Fruit fly (Drosophila melanogaster) whole organism, embryonic: ENCODE results near the gene CG14961.

Source experiments
- Ada2b ChIP-seq: fragments of 200-800 bp; sonication (Bioruptor generic); IDR thresholded peaks from 2 replicates; pipeline ENCODE4 v1.3.6; 2022; ENCODE audit warnings: missing biosample characterization, missing genetic modification characterization
- Adf1 ChIP-seq: fragments of 200-800 bp; sonication (Bioruptor generic); IDR thresholded peaks from 2 replicates; pipeline ENCODE4 v1.3.6; 2022; ENCODE audit warnings: missing biosample characterization, missing genetic modification characterization
- CG10147 ChIP-seq: fragments of 200-800 bp; sonication (Bioruptor generic); optimal IDR thresholded peaks from 2 replicates; lab custom pipeline; 2019; ENCODE audit warnings: missing biosample characterization, mild to moderate bottlenecking, missing genetic modification characterization, moderate library complexity
- CG11456 ChIP-seq: fragments of 200-800 bp; sonication (Bioruptor generic); IDR thresholded peaks from 3 replicates; pipeline ENCODE4 v1.3.6; 2022; ENCODE audit warnings: missing biosample characterization, missing genetic modification characterization
- CG11695 ChIP-seq: fragments of 200-800 bp; sonication (Bioruptor generic); IDR thresholded peaks from 3 replicates; pipeline ENCODE4 v1.3.6; 2022; ENCODE audit warnings: missing biosample characterization, missing genetic modification characterization
- CG12219 ChIP-seq: fragments of 200-800 bp; sonication (Bioruptor generic); optimal IDR thresholded peaks from 3 replicates; lab custom pipeline; 2018; ENCODE audit warnings: missing biosample characterization, mild to moderate bottlenecking, missing genetic modification characterization
- CG13296 ChIP-seq: fragments of 200-800 bp; sonication (Bioruptor generic); optimal IDR thresholded peaks from 3 replicates; lab custom pipeline; 2018; ENCODE audit warnings: missing biosample characterization, mild to moderate bottlenecking, missing genetic modification characterization
- CG13424 ChIP-seq: fragments of 200-800 bp; sonication (Bioruptor generic); optimal IDR thresholded peaks from 2 replicates; lab custom pipeline; 2019; ENCODE audit warnings: missing biosample characterization, mild to moderate bottlenecking, missing genetic modification characterization, moderate library complexity
- CG16863 ChIP-seq: fragments of 200-800 bp; sonication (Bioruptor generic); optimal IDR thresholded peaks from 3 replicates; lab custom pipeline; 2016; ENCODE audit warnings: missing biosample characterization, missing genetic modification characterization
- CG17186 ChIP-seq: fragments of 200-800 bp; sonication (Bioruptor generic); optimal IDR thresholded peaks from 3 replicates; lab custom pipeline; 2017; ENCODE audit warnings: missing biosample characterization, missing genetic modification reagents, missing genetic modification characterization
- CG17359 ChIP-seq: fragments of 200-800 bp; sonication (Bioruptor generic); optimal IDR thresholded peaks from 3 replicates; lab custom pipeline; 2018; ENCODE audit warnings: missing biosample characterization, mild to moderate bottlenecking, missing genetic modification characterization, moderate library complexity
- CG43689 ChIP-seq: fragments of 200-800 bp; sonication (Bioruptor generic); IDR thresholded peaks from 2 replicates; pipeline ENCODE4 v1.3.6; 2022; ENCODE audit warnings: missing biosample characterization, missing genetic modification characterization
- CG5180 ChIP-seq: fragments of 200-800 bp; sonication (Bioruptor generic); optimal IDR thresholded peaks from 3 replicates; lab custom pipeline; 2017; ENCODE audit warnings: missing biosample characterization, missing genetic modification characterization, mild to moderate bottlenecking, moderate library complexity, missing genetic modification reagents
- CG6175 ChIP-seq: fragments of 200-800 bp; sonication (Bioruptor generic); IDR thresholded peaks from 3 replicates; pipeline ENCODE4 v1.3.6; 2022; ENCODE audit warnings: missing biosample characterization, missing genetic modification characterization
- CG7928 ChIP-seq: fragments of 200-800 bp; sonication (Bioruptor generic); optimal IDR thresholded peaks from 2 replicates; lab custom pipeline; 2017; ENCODE audit warnings: missing biosample characterization, mild to moderate bottlenecking, missing genetic modification characterization
- CG8290 ChIP-seq, 3 experiments: fragments of 200-800 bp; sonication (Bioruptor generic); optimal IDR thresholded peaks; 2 replicates each; lab custom pipeline; 2016 to 2019; ENCODE audit warnings: missing biosample characterization in 3 of 3, missing genetic modification characterization in 3 of 3, mild to moderate bottlenecking in 2 of 3, moderate library complexity in 1 of 3
- E2f1 ChIP-seq: fragments of 200-800 bp; sonication (Bioruptor generic); IDR thresholded peaks from 2 replicates; pipeline ENCODE4 v1.3.6; 2022; ENCODE audit warnings: missing biosample characterization, missing genetic modification characterization
- HLH3B ChIP-seq: fragments of 200-800 bp; sonication (Bioruptor generic); IDR thresholded peaks from 2 replicates; pipeline ENCODE4 v1.3.6; 2022; ENCODE audit warnings: missing biosample characterization, missing genetic modification characterization
- HmgZ ChIP-seq: fragments of 200-800 bp; sonication (Bioruptor generic); optimal IDR thresholded peaks from 2 replicates; lab custom pipeline; 2018; ENCODE audit warnings: missing biosample characterization, mild to moderate bottlenecking, missing genetic modification characterization
- Hmr ChIP-seq: fragments of 200-800 bp; sonication (Bioruptor generic); optimal IDR thresholded peaks from 3 replicates; lab custom pipeline; 2017; ENCODE audit warnings: mild to moderate bottlenecking, missing biosample characterization, missing genetic modification reagents, missing genetic modification characterization
- Med ChIP-seq: fragments of 200-800 bp; sonication (Bioruptor generic); peaks from one replicate; lab custom pipeline; 2016; ENCODE audit warnings: missing biosample characterization, missing genetic modification characterization, mild to moderate bottlenecking, inconsistent platforms, moderate library complexity
- Ptx1 ChIP-seq: fragments of 200-800 bp; sonication (Bioruptor generic); IDR thresholded peaks from 2 replicates; pipeline ENCODE4 v1.3.6; 2022; ENCODE audit warnings: missing biosample characterization, missing genetic modification characterization
- Ravus ChIP-seq: fragments of 200-800 bp; sonication (Bioruptor generic); IDR thresholded peaks from 2 replicates; pipeline ENCODE4 v1.3.6; 2022; ENCODE audit warnings: missing biosample characterization, missing genetic modification characterization
- Six4 ChIP-seq: fragments of 200-800 bp; sonication (Bioruptor generic); optimal IDR thresholded peaks from 2 replicates; lab custom pipeline; 2016; ENCODE audit warnings: missing biosample characterization, missing genetic modification characterization
- Sox102F ChIP-seq: fragments of 200-800 bp; sonication (Bioruptor generic); optimal IDR thresholded peaks from 2 replicates; lab custom pipeline; 2018; ENCODE audit warnings: missing biosample characterization, mild to moderate bottlenecking, missing genetic modification characterization, moderate library complexity
- Usf ChIP-seq: fragments of 200-800 bp; sonication (Bioruptor generic); optimal IDR thresholded peaks from 2 replicates; lab custom pipeline; 2017; ENCODE audit warnings: missing genotype, missing biosample characterization, missing genetic modification characterization
- ase ChIP-seq: fragments of 200-800 bp; sonication (Bioruptor generic); IDR thresholded peaks from 3 replicates; pipeline ENCODE4 v1.3.6; 2022; ENCODE audit warnings: missing biosample characterization, missing genetic modification characterization
- cas ChIP-seq: fragments of 200-800 bp; sonication (Bioruptor generic); IDR thresholded peaks from 2 replicates; pipeline ENCODE4 v1.3.6; 2022; ENCODE audit warnings: missing biosample characterization, missing genetic modification characterization
- caup ChIP-seq: fragments of 200-800 bp; sonication (Bioruptor generic); optimal IDR thresholded peaks from 3 replicates; lab custom pipeline; 2017; ENCODE audit warnings: missing biosample characterization, mild to moderate bottlenecking, missing genetic modification characterization, moderate library complexity; ENCODE audit not compliant: severe bottlenecking
- chif ChIP-seq, 2 experiments: fragments of 200-800 bp; sonication (Bioruptor generic); optimal IDR thresholded peaks; 3 replicates each; lab custom pipeline; 2016; ENCODE audit warnings: missing biosample characterization in 2 of 2, missing genetic modification characterization in 2 of 2
- danr ChIP-seq: fragments of 200-800 bp; sonication (Bioruptor generic); IDR thresholded peaks from 2 replicates; pipeline ENCODE4 v1.3.6; 2022; ENCODE audit warnings: missing biosample characterization, missing genetic modification characterization
- eyg ChIP-seq: fragments of 200-800 bp; sonication (Bioruptor generic); optimal IDR thresholded peaks from 3 replicates; lab custom pipeline; 2016; ENCODE audit warnings: missing biosample characterization, missing genetic modification characterization
- fd3F ChIP-seq: fragments of 200-800 bp; sonication (Bioruptor generic); optimal IDR thresholded peaks from 2 replicates; lab custom pipeline; 2018; ENCODE audit warnings: missing biosample characterization, mild to moderate bottlenecking, missing genetic modification characterization, moderate library complexity
- gcm ChIP-seq: fragments of 200-800 bp; sonication (Bioruptor generic); optimal IDR thresholded peaks from 2 replicates; lab custom pipeline; 2019; ENCODE audit warnings: missing biosample characterization, mild to moderate bottlenecking, missing genetic modification characterization, moderate library complexity
- gem ChIP-seq: fragments of 200-800 bp; sonication (Bioruptor generic); optimal IDR thresholded peaks from 2 replicates; lab custom pipeline; 2019; ENCODE audit warnings: missing biosample characterization, mild to moderate bottlenecking, missing genetic modification characterization, moderate library complexity
- ken ChIP-seq: fragments of 200-800 bp; sonication (Bioruptor generic); IDR thresholded peaks from 3 replicates; pipeline ENCODE4 v1.3.6; 2022; ENCODE audit warnings: missing biosample characterization, missing genetic modification characterization
- lov ChIP-seq, 2 experiments: fragments of 200-800 bp in 1 of 2; fragments of >200 bp in 1 of 2; sonication (Bioruptor generic) in 1 of 2; IDR thresholded peaks in 1 of 2; optimal IDR thresholded peaks in 1 of 2; 2 replicates in 1 of 2; 3 replicates in 1 of 2; pipeline versions ENCODE4 v1.3.6 to Lab custom; 2017 to 2022; ENCODE audit warnings: missing biosample characterization in 1 of 2, missing genetic modification characterization in 1 of 2
- otp ChIP-seq: fragments of 200-800 bp; sonication (Bioruptor generic); IDR thresholded peaks from 3 replicates; pipeline ENCODE4, ENCODE4 v1.3.6; 2022; ENCODE audit warnings: missing biosample characterization, missing genetic modification characterization
- peb ChIP-seq: fragments of 200-800 bp; sonication (Bioruptor generic); IDR thresholded peaks from 2 replicates; pipeline ENCODE4 v1.3.6; 2022; ENCODE audit warnings: missing biosample characterization, missing genetic modification characterization
- phol ChIP-seq: fragments of 200-800 bp; sonication (Bioruptor generic); optimal IDR thresholded peaks from 3 replicates; lab custom pipeline; 2018; ENCODE audit warnings: missing biosample characterization, mild to moderate bottlenecking, missing genetic modification characterization, moderate library complexity
- slbo ChIP-seq: fragments of 200-800 bp; sonication (Bioruptor generic); IDR thresholded peaks from 2 replicates; pipeline ENCODE4 v1.3.6; 2022; ENCODE audit warnings: missing biosample characterization, missing genetic modification characterization
- sr ChIP-seq: fragments of 200-800 bp; sonication (Bioruptor generic); IDR thresholded peaks from 3 replicates; pipeline ENCODE4 v1.3.6; 2022; ENCODE audit warnings: missing biosample characterization, missing genetic modification characterization
- stc ChIP-seq: fragments of 200-800 bp; sonication (Bioruptor generic); IDR thresholded peaks from 2 replicates; pipeline ENCODE4 v1.3.6; 2022; ENCODE audit warnings: missing biosample characterization, missing genetic modification characterization
- trem ChIP-seq: fragments of 200-800 bp; optimal IDR thresholded peaks from 3 replicates; lab custom pipeline; 2019; ENCODE audit warnings: missing biosample characterization, mild to moderate bottlenecking, missing genetic modification characterization, moderate library complexity
- usp ChIP-seq: fragments of >200 bp; optimal IDR thresholded peaks from 2 replicates; lab custom pipeline; 2017; ENCODE audit warnings: missing biosample characterization, missing genetic modification characterization
- wdn ChIP-seq: fragments of 200-800 bp; sonication (Bioruptor generic); IDR thresholded peaks from 2 replicates; pipeline ENCODE4 v1.3.6; 2022; ENCODE audit warnings: missing biosample characterization, missing genetic modification characterization
- wor ChIP-seq: fragments of 200-800 bp; sonication (Bioruptor generic); IDR thresholded peaks from 2 replicates; pipeline ENCODE4 v1.3.6; 2022; ENCODE audit warnings: missing biosample characterization, missing genetic modification characterization
- z ChIP-seq: fragments of 200-800 bp; sonication (Bioruptor generic); IDR thresholded peaks from 3 replicates; pipeline ENCODE4 v1.3.6; 2022; ENCODE audit warnings: missing biosample characterization, missing genetic modification characterization

The CG14961 gene

dm6 chr3L:3381869-3382488 is 52.1 kb downstream of the CG14961 start (continued):
- TF ChIP-seq fd3F (GFP tag; lab: Kevin White, UChicago) (peak; percentile 27), wor (GFP tag; lab: Robert Waterston, UW) (peak; percentile 13; the same call in 1 of the 2 replicates), stc (peak; percentile 43; the same call in 1 of the 2 replicates), trem (tag; lab: Kevin White, UChicago) (no peak), usp (no peak), CG5180 (GFP tag; lab: Kevin White, UChicago) (no peak), cas (GFP tag; lab: Robert Waterston, UW) (peak; percentile 43; the same call in 1 of the 2 replicates), sr (0 out of 3 replicates have a peak, but pooled peaks have one; percentile 47), HLH3B (peak; percentile 75), Hmr (GFP tag; lab: Kevin White, UChicago) (no peak), Adf1 (GFP tag; lab: Robert Waterston, UW) (peak; percentile 61), CG16863 (GFP tag; lab: Kevin White, UChicago) (no peak), Med (GFP tag; lab: Kevin White, UChicago) (peak; percentile 78), Ada2b (GFP tag; lab: Robert Waterston, UW) (peak; percentile 70), otp (GFP tag; lab: Robert Waterston, UW) (peak; percentile 64; the same call in 2 of the 3 replicates), gcm (GFP tag; lab: Kevin White, UChicago) (no peak), peb (0 out of 2 replicates have a peak, but pooled peaks have one; percentile 23), caup (GFP tag; lab: Kevin White, UChicago) (peak; percentile 26), danr (GFP tag; lab: Robert Waterston, UW) (peak; percentile 34; the same call in 1 of the 2 replicates), ase (GFP tag; lab: Robert Waterston, UW) (peak; percentile 61; the same call in 1 of the 3 replicates), Sox102F (GFP tag; lab: Kevin White, UChicago) (peak; percentile 75), chif (GFP tag; optimal IDR thresholded peaks at IDR 0.05; lab: Kevin White, UChicago) (no peak), ken (peak; percentile 70), CG17359 (peak; percentile 60), Usf (GFP tag; lab: Kevin White, UChicago) (no peak), phol (peak; percentile 17), CG43689 (GFP tag; lab: Robert Waterston, UW) (peak; percentile 31; the same call in 1 of the 2 replicates), lov (optimal IDR thresholded peaks at IDR 0.05; lab: Kevin White, UChicago) (no peak), lov (GFP tag; IDR thresholded peaks at IDR 0.05; lab: Robert Waterston, UW) (0 out of 3 replicates have a peak, but pooled peaks have one; percentile 8), wdn (GFP tag; lab: Robert Waterston, UW) (0 out of 2 replicates have a peak, but pooled peaks have one; percentile 42), CG7928 (GFP tag; lab: Kevin White, UChicago) (no peak), CG11695 (GFP tag; lab: Robert Waterston, UW) (peak; percentile 69), HmgZ (tag; lab: Kevin White, UChicago) (no peak), CG11456 (GFP tag; lab: Robert Waterston, UW) (peak; percentile 68; the same call in 2 of the 3 replicates), CG10147 (peak; percentile 54), CG13424 (tag; lab: Kevin White, UChicago) (peak; percentile 44), Six4 (GFP tag; lab: Kevin White, UChicago) (no peak), z (GFP tag; lab: Robert Waterston, UW) (no peak), CG8290 (GFP tag; optimal IDR thresholded peaks at IDR 0.05; lab: Kevin White, UChicago) (no peak), CG8290 (tag; optimal IDR thresholded peaks at IDR 0.05; lab: Kevin White, UChicago) (peak in 1 of 2 experiments; percentile 54), CG12219 (GFP tag; lab: Kevin White, UChicago) (peak; percentile 22), E2f1 (0 out of 2 replicates have a peak, but pooled peaks have one; percentile 21), Ravus (GFP tag; lab: Robert Waterston, UW) (no peak), gem (tag; lab: Kevin White, UChicago) (peak; percentile 57), Ptx1 (GFP tag; lab: Robert Waterston, UW) (peak; percentile 65), slbo (GFP tag; lab: Robert Waterston, UW) (peak; percentile 88), CG13296 (GFP tag; lab: Kevin White, UChicago) (peak; percentile 27), eyg (no peak), CG6175 (GFP tag; lab: Robert Waterston, UW) (peak; percentile 6; the same call in 1 of the 3 replicates), CG17186 (GFP tag; lab: Kevin White, UChicago) (no peak)
